Worm (Caenorhabditis elegans): ENCODE measurements around the gene gbh-2.

The gbh-2 gene

ce11 chrII:8451425-8451824 lies 34.3 kb upstream of the gbh-2 start:
- TF ChIP-seq nhr-67 (tag; optimal IDR thresholded peaks at IDR 0.05) = no peak
- peak; percentile 90 for TF ChIP-seq lin-39 (tag; optimal IDR thresholded peaks at IDR 0.05)
- no peak for TF ChIP-seq ceh-28 (tag; optimal IDR thresholded peaks at IDR 0.05)
- TF ChIP-seq pha-4 (tag; optimal IDR thresholded peaks at IDR 0.05) = peak; percentile 73
- no peak for TF ChIP-seq nhr-23 (tag; optimal IDR thresholded peaks at IDR 0.05)
- TF ChIP-seq elt-2 (tag; optimal IDR thresholded peaks at IDR 0.05) = no peak

ce11 chrII:8454513-8454912 lies 31.2 kb upstream of the gbh-2 start, which contains the start of gene F22B5.5:
Gene F22B5.5 (minus strand): TSS chrII:8454613.
- no peak for TF ChIP-seq hmg-11 (tag; optimal IDR thresholded peaks at IDR 0.05)
- TF ChIP-seq unc-62 (GFP tag; optimal IDR thresholded peaks at IDR 0.05) = no peak
- TF ChIP-seq unc-39 (tag; optimal IDR thresholded peaks at IDR 0.05) = no peak
- no peak for TF ChIP-seq egl-5 (tag; optimal IDR thresholded peaks at IDR 0.05)
- no peak for TF ChIP-seq snpc-4 (tag; optimal IDR thresholded peaks at IDR 0.05)
- no peak for TF ChIP-seq skn-1 (tag; optimal IDR thresholded peaks at IDR 0.05)
- no peak for TF ChIP-seq nhr-12 (tag; optimal IDR thresholded peaks at IDR 0.05)
- no peak for TF ChIP-seq lin-15B (tag; optimal IDR thresholded peaks at IDR 0.05)
- no peak for TF ChIP-seq aly-2 (tag; optimal IDR thresholded peaks at IDR 0.05)
- TF ChIP-seq nhr-11 (tag; optimal IDR thresholded peaks at IDR 0.05) = no peak
- TF ChIP-seq elt-3 (tag; optimal IDR thresholded peaks at IDR 0.05) = no peak
- TF ChIP-seq mml-1 (tag; optimal IDR thresholded peaks at IDR 0.05) = no peak
- TF ChIP-seq lin-39 (tag; optimal IDR thresholded peaks at IDR 0.05) = no peak
- no peak for TF ChIP-seq ceh-9 (tag; optimal IDR thresholded peaks at IDR 0.05)
- TF ChIP-seq elt-2 (tag; optimal IDR thresholded peaks at IDR 0.05) = no peak
- no peak for TF ChIP-seq fos-1 (tag; optimal IDR thresholded peaks at IDR 0.05)
- TF ChIP-seq mdl-1 (tag; optimal IDR thresholded peaks at IDR 0.05) = no peak
- TF ChIP-seq ceh-16 (tag; optimal IDR thresholded peaks at IDR 0.05) = no peak
- TF ChIP-seq ceh-82 (tag; optimal IDR thresholded peaks at IDR 0.05) = no peak
- TF ChIP-seq nhr-237 (tag; optimal IDR thresholded peaks at IDR 0.05) = no peak

DNA sequence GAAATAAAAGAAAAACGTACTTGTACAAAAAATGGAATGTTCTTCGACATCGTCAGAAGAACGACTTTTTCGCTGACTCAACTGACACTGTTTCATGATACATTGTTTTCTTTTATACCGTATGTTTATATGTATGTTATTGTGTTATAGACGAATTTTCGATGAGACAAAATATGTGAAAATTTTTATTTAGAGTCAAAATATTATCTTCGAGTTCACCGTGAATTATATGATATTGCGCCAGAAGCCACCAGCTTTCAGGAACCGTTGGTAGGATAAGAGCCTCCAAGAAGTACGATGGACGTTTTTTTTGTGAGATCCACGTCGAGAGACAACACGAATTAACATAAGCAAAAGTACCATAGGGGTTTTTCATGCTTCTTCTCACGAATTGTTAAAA lies 29.6 kb upstream of the gbh-2 start, which contains the start of gene F22B5.6:
TSS of gene F22B5.6 (minus strand) at position 101 of the 400 bp plus-strand sequence.
- TF ChIP-seq lin-39 (tag; optimal IDR thresholded peaks at IDR 0.05) (no peak), lsy-12 (tag; optimal IDR thresholded peaks at IDR 0.05) (no peak), nhr-77 (tag; optimal IDR thresholded peaks at IDR 0.05) (no peak), mdl-1 (tag; optimal IDR thresholded peaks at IDR 0.05) (no peak), ceh-28 (tag; optimal IDR thresholded peaks at IDR 0.05) (no peak), zag-1 (tag; optimal IDR thresholded peaks at IDR 0.05) (no peak), lin-15B (tag; optimal IDR thresholded peaks at IDR 0.05) (no peak), egl-5 (tag; optimal IDR thresholded peaks at IDR 0.05) (no peak), eor-1 (tag; optimal IDR thresholded peaks at IDR 0.05) (no peak), aly-2 (tag; optimal IDR thresholded peaks at IDR 0.05) (no peak), nhr-43 (tag; optimal IDR thresholded peaks at IDR 0.05; ENCODE audit: poor library complexity, severe bottlenecking) (no peak), ceh-16 (tag; optimal IDR thresholded peaks at IDR 0.05) (no peak), ZK546.5 (tag; optimal IDR thresholded peaks at IDR 0.05) (no peak), pha-4 (tag; optimal IDR thresholded peaks at IDR 0.05) (no peak), nhr-23 (tag; optimal IDR thresholded peaks at IDR 0.05) (no peak)

DNA sequence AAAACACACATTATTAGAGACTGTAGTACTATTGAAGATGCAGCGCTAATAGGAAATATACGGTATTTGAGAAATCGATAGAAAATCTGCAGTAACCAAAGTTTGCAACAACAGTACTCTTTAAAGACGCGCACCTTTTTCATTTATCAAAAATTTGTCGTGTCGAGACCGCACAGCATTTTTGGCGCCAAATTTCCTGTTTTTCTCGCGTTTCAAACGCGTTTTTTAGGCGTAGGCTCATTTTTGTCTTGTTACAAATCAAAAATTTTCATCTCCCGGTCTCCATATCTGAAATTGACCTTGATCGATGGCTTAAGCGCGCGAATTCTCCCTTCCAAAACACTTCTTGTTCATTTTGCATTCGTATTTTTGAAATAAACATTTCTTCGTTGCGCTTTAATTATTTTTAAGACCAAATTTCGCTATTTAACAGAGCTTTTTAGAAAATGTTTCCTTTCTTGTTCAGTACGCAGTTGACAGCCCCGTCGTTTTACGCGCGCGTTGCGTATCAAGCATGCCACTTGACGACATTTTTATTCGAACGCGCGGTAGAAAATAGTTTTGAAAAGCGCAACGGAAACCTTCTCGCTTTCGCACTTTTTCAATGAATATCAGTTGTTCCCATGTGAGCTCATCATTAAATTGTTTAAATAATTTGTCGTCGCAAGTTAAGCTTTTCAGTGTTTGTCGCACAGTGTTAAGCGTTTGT lies 28.8 kb upstream of the gbh-2 start:
- TF ChIP-seq nhr-67 (tag; optimal IDR thresholded peaks at IDR 0.05) (no peak), R02D3.7 (tag; optimal IDR thresholded peaks at IDR 0.05) (no peak), ztf-4 (tag; optimal IDR thresholded peaks at IDR 0.05) (no peak), egl-5 (tag; optimal IDR thresholded peaks at IDR 0.05) (no peak), nhr-11 (tag; optimal IDR thresholded peaks at IDR 0.05) (no peak), elt-2 (tag; optimal IDR thresholded peaks at IDR 0.05) (no peak), ceh-28 (tag; optimal IDR thresholded peaks at IDR 0.05) (no peak), nhr-28 (tag; optimal IDR thresholded peaks at IDR 0.05) (no peak), nhr-77 (tag; optimal IDR thresholded peaks at IDR 0.05) (no peak), tbx-2 (tag; optimal IDR thresholded peaks at IDR 0.05) (no peak), snpc-4 (tag; optimal IDR thresholded peaks at IDR 0.05) (no peak), ceh-16 (tag; optimal IDR thresholded peaks at IDR 0.05) (no peak), nhr-25 (tag; optimal IDR thresholded peaks at IDR 0.05) (no peak), pqm-1 (tag; optimal IDR thresholded peaks at IDR 0.05) (no peak), ama-1 (optimal IDR thresholded peaks at IDR 0.05) (no peak), fkh-2 (tag; optimal IDR thresholded peaks at IDR 0.05) (no peak), lsy-12 (tag; optimal IDR thresholded peaks at IDR 0.05) (no peak), ceh-82 (tag; optimal IDR thresholded peaks at IDR 0.05) (no peak)

Measured in whole organism, L3 larva.